Fruit fly (Drosophila melanogaster) S2 (cell line): ENCODE measurements around the gene Rai1.

Experiments used
- CG8478 ChIP-seq: fragments of >200 bp; optimal IDR thresholded peaks from 2 replicates; lab custom pipeline; 2018
- CTCF ChIP-seq, 2 experiments: fragments of >200 bp; optimal IDR thresholded peaks; 2 replicates each; lab custom pipeline; 2018

dm6 chrX:16833097-16833496 is 30.0 kb upstream of the Rai1 start:
- TF ChIP-seq CTCF (optimal IDR thresholded peaks at IDR 0.05; lab: Kevin White, UChicago) (no peak), CG8478 (lab: Kevin White, UChicago) (no peak)
